Worm (Caenorhabditis elegans) whole organism, L1 larva: ENCODE results near the gene srxa-10.

Experiments
- C04F5.9 ChIP-seq: sonication (generic microtip); optimal IDR thresholded peaks from 2 replicates; lab custom pipeline; 2016; ENCODE audit warnings: missing genetic modification characterization, missing compliant biosample characterization
- Y116A8C.19 ChIP-seq: sonication (generic microtip); optimal IDR thresholded peaks from 2 replicates; lab custom pipeline; 2016; ENCODE audit warnings: missing compliant biosample characterization, missing genetic modification characterization, borderline replicate concordance
- aha-1 ChIP-seq: fragments of 150-350 bp; optimal IDR thresholded peaks from 2 replicates; lab custom pipeline; 2014; ENCODE audit warnings: missing biosample characterization, missing genetic modification characterization
- alr-1 ChIP-seq: fragments of 200-800 bp; sonication (Bioruptor generic); optimal IDR thresholded peaks from 2 replicates; lab custom pipeline; 2018; ENCODE audit warnings: borderline replicate concordance, mild to moderate bottlenecking, missing genetic modification characterization, missing compliant biosample characterization
- blmp-1 ChIP-seq: fragments of 150-350 bp; optimal IDR thresholded peaks from 2 replicates; lab custom pipeline; 2014; ENCODE audit warnings: missing biosample characterization, missing genetic modification characterization
- ceh-82 ChIP-seq, 3 experiments: fragments of 150-350 bp in 1 of 3; sonication (generic microtip) in 2 of 3; optimal IDR thresholded peaks; 2 replicates each; lab custom pipeline; 2014 to 2017; ENCODE audit warnings: missing biosample characterization in 3 of 3, missing genetic modification characterization in 3 of 3
- ces-1 ChIP-seq: fragments of 150-350 bp; optimal IDR thresholded peaks from 2 replicates; lab custom pipeline; 2014; ENCODE audit warnings: missing biosample characterization, missing genetic modification reagents, missing genetic modification characterization
- dpl-1 ChIP-seq, 3 experiments: fragments of 150-350 bp in 2 of 3; sonication (generic microtip) in 1 of 3; optimal IDR thresholded peaks; 2 replicates each; lab custom pipeline; 2014 to 2017; ENCODE audit warnings: missing biosample characterization in 3 of 3, missing genetic modification characterization in 3 of 3, missing genetic modification reagents in 3 of 3
- dsc-1 ChIP-seq: sonication (generic microtip); optimal IDR thresholded peaks from 2 replicates; lab custom pipeline; 2016; ENCODE audit warnings: mild to moderate bottlenecking, missing genetic modification characterization, missing compliant biosample characterization
- elt-3 ChIP-seq, 6 experiments: fragments of 150-350 bp in 1 of 6; sonication (generic microtip); optimal IDR thresholded peaks; 2 replicates each; lab custom pipeline; 2017 to 2018; ENCODE audit warnings: missing biosample characterization in 6 of 6, missing genetic modification characterization in 6 of 6, inconsistent platforms in 1 of 6
- fkh-4 ChIP-seq: sonication (generic microtip); optimal IDR thresholded peaks from 2 replicates; lab custom pipeline; 2016; ENCODE audit warnings: missing compliant biosample characterization, missing genetic modification characterization, borderline replicate concordance
- fkh-8 ChIP-seq: sonication (generic microtip); optimal IDR thresholded peaks from 2 replicates; lab custom pipeline; 2016; ENCODE audit warnings: mild to moderate bottlenecking, missing genetic modification characterization, missing compliant biosample characterization
- fos-1 ChIP-seq: fragments of 150-350 bp; optimal IDR thresholded peaks from 2 replicates; lab custom pipeline; 2014; ENCODE audit warnings: missing biosample characterization, missing genetic modification characterization
- grh-1 ChIP-seq: fragments of 200-800 bp; sonication (Bioruptor generic); IDR thresholded peaks from 2 replicates; pipeline ENCODE4 v1.3.6; 2022; ENCODE audit warnings: missing genetic modification reagents, missing genetic modification characterization, missing compliant biosample characterization
- hpl-2 ChIP-seq: fragments of 150-350 bp; optimal IDR thresholded peaks from 2 replicates; lab custom pipeline; 2014; ENCODE audit warnings: missing biosample characterization, missing genetic modification reagents, missing genetic modification characterization
- isw-1 ChIP-seq: fragments of 200-800 bp; sonication (Bioruptor generic); IDR thresholded peaks from 2 replicates; pipeline ENCODE4 v1.3.6; 2022; ENCODE audit warnings: missing genetic modification characterization, missing compliant biosample characterization
- lin-13 ChIP-seq: fragments of 150-350 bp; optimal IDR thresholded peaks from 2 replicates; lab custom pipeline; 2014; ENCODE audit warnings: missing biosample characterization, missing genetic modification reagents, missing genetic modification characterization
- lin-14 ChIP-seq: fragments of 200-800 bp; sonication (Bioruptor generic); optimal IDR thresholded peaks from 2 replicates; lab custom pipeline; 2018; ENCODE audit warnings: mild to moderate bottlenecking, missing genetic modification characterization, moderate library complexity, missing compliant biosample characterization
- lin-15B ChIP-seq: fragments of 150-350 bp; sonication (generic microtip); optimal IDR thresholded peaks from 3 replicates; lab custom pipeline; 2014; ENCODE audit warnings: missing biosample characterization, missing genetic modification characterization
- lin-35 ChIP-seq, 2 experiments: fragments of 150-350 bp; optimal IDR thresholded peaks; 2 replicates each; lab custom pipeline; 2014; ENCODE audit warnings: missing biosample characterization in 2 of 2, missing genetic modification characterization in 2 of 2, missing genetic modification reagents in 2 of 2
- lir-3 ChIP-seq: sonication (generic microtip); optimal IDR thresholded peaks from 2 replicates; lab custom pipeline; 2016; ENCODE audit warnings: mild to moderate bottlenecking, missing genetic modification characterization, moderate library complexity, missing compliant biosample characterization; ENCODE audit not compliant: poor library complexity
- mab-9 ChIP-seq: fragments of 200-800 bp; sonication (Bioruptor generic); IDR thresholded peaks from 2 replicates; pipeline ENCODE4 v1.3.6; 2022; ENCODE audit warnings: missing genetic modification reagents, missing genetic modification characterization, missing compliant biosample characterization
- mdl-1 ChIP-seq, 2 experiments: fragments of 150-350 bp; optimal IDR thresholded peaks; 2 replicates each; lab custom pipeline; 2014 to 2017; ENCODE audit warnings: missing biosample characterization in 2 of 2, missing genetic modification characterization in 2 of 2, inconsistent platforms in 1 of 2
- mef-2 ChIP-seq: fragments of 150-350 bp; optimal IDR thresholded peaks from 2 replicates; lab custom pipeline; 2014; ENCODE audit warnings: missing biosample characterization, missing genetic modification characterization
- mep-1 ChIP-seq: fragments of 150-350 bp; optimal IDR thresholded peaks from 2 replicates; lab custom pipeline; 2014; ENCODE audit warnings: missing biosample characterization, missing genetic modification characterization
- nhr-19 ChIP-seq: fragments of 200-800 bp; sonication (Bioruptor generic); conservative IDR thresholded peaks from 2 replicates; pipeline ENCODE4 v1.3.6; 2022; ENCODE audit warnings: missing genetic modification characterization, missing compliant biosample characterization
- nhr-20 ChIP-seq: sonication (generic microtip); optimal IDR thresholded peaks from 2 replicates; lab custom pipeline; 2016; ENCODE audit warnings: mild to moderate bottlenecking, missing genetic modification characterization, missing compliant biosample characterization
- nhr-47 ChIP-seq: sonication (generic microtip); optimal IDR thresholded peaks from 2 replicates; lab custom pipeline; 2016; ENCODE audit warnings: mild to moderate bottlenecking, missing genetic modification characterization, moderate library complexity, missing compliant biosample characterization
- nhr-85 ChIP-seq: sonication (generic microtip); peaks from one replicate; lab custom pipeline; 2016; ENCODE audit warnings: missing genetic modification characterization, inconsistent platforms, missing compliant biosample characterization
- nhr-90 ChIP-seq: sonication (generic microtip); optimal IDR thresholded peaks from 2 replicates; lab custom pipeline; 2016; ENCODE audit warnings: mild to moderate bottlenecking, missing genetic modification characterization, missing compliant biosample characterization; ENCODE audit not compliant: poor library complexity
- rnt-1 ChIP-seq: sonication (generic microtip); optimal IDR thresholded peaks from 2 replicates; lab custom pipeline; 2016; ENCODE audit warnings: mild to moderate bottlenecking, missing genetic modification characterization, moderate library complexity, missing compliant biosample characterization
- skn-1 ChIP-seq: fragments of 150-350 bp; optimal IDR thresholded peaks from 2 replicates; lab custom pipeline; 2014; ENCODE audit warnings: missing biosample characterization, missing genetic modification characterization
- snpc-4 ChIP-seq: fragments of 150-350 bp; optimal IDR thresholded peaks from 2 replicates; lab custom pipeline; 2014; ENCODE audit warnings: missing biosample characterization, missing genetic modification characterization
- sptf-1 ChIP-seq: fragments of 150-350 bp; optimal IDR thresholded peaks from 2 replicates; lab custom pipeline; 2014; ENCODE audit warnings: missing biosample characterization, missing genetic modification characterization
- swsn-7 ChIP-seq: sonication (generic microtip); optimal IDR thresholded peaks from 2 replicates; lab custom pipeline; 2016; ENCODE audit warnings: missing genetic modification characterization, missing compliant biosample characterization
- tbx-2 ChIP-seq: sonication (generic microtip); optimal IDR thresholded peaks from 2 replicates; lab custom pipeline; 2016; ENCODE audit warnings: missing genetic modification characterization, missing compliant biosample characterization
- tlp-1 ChIP-seq: fragments of 150-350 bp; optimal IDR thresholded peaks from 2 replicates; lab custom pipeline; 2014; ENCODE audit warnings: missing biosample characterization, missing genetic modification characterization
- unc-130 ChIP-seq: fragments of 150-350 bp; optimal IDR thresholded peaks from 2 replicates; lab custom pipeline; 2017; ENCODE audit warnings: missing biosample characterization, missing genetic modification characterization, inconsistent platforms
- unc-62 ChIP-seq: fragments of 150-350 bp; optimal IDR thresholded peaks from 2 replicates; lab custom pipeline; 2014; ENCODE audit warnings: missing biosample characterization, missing genetic modification reagents, missing genetic modification characterization
- unc-98 ChIP-seq: fragments of 200-800 bp; sonication (Bioruptor generic); IDR thresholded peaks from 2 replicates; pipeline ENCODE4 v1.3.6; 2022; ENCODE audit warnings: missing genetic modification characterization, missing compliant biosample characterization
- vab-15 ChIP-seq: sonication (generic microtip); optimal IDR thresholded peaks from 2 replicates; lab custom pipeline; 2017; ENCODE audit warnings: missing genotype, mild to moderate bottlenecking, missing genetic modification characterization, missing compliant biosample characterization
- ztf-11 ChIP-seq, 2 experiments: sonication (generic microtip); optimal IDR thresholded peaks; 2 replicates each; lab custom pipeline; 2016 to 2017; ENCODE audit warnings: missing genetic modification characterization in 2 of 2, missing biosample characterization in 1 of 2, missing compliant biosample characterization in 1 of 2

The srxa-10 gene

ce11 chrIII:9780665-9781304 lies 15.6 kb downstream of the srxa-10 start, which contains the start of gene vha-1 (continued):
- TF ChIP-seq unc-130 (tag; lab: Kevin White, UChicago) (peak; percentile 73), nhr-85 (tag; lab: Kevin White, UChicago) (peak; percentile 85), grh-1 (peak; percentile 52), mab-9 (GFP tag; lab: Robert Waterston, UW) (no peak), dpl-1 (GFP tag; optimal IDR thresholded peaks at IDR 0.05; lab: Kevin White, UChicago) (peak; percentile 76 to 82 (median 80)), hpl-2 (peak; percentile 41), ceh-82 (tag; optimal IDR thresholded peaks at IDR 0.05; lab: Kevin White, UChicago) (peak; percentile 74 to 95 (median 83)), Y116A8C.19 (tag; lab: Kevin White, UChicago) (no peak), nhr-20 (peak; percentile 88), fos-1 (peak; percentile 61), rnt-1 (tag; lab: Kevin White, UChicago) (peak; percentile 73), fkh-8 (peak; percentile 77), nhr-90 (tag; lab: Kevin White, UChicago) (peak; percentile 71), elt-3 (tag; optimal IDR thresholded peaks at IDR 0.05; lab: Kevin White, UChicago) (peak in 4 of 6 experiments; percentile 11 to 92 (median 79)), lin-13 (GFP tag; lab: Kevin White, UChicago) (peak; percentile 83), unc-62 (no peak), skn-1 (tag; lab: Kevin White, UChicago) (peak; percentile 91), tlp-1 (tag; lab: Kevin White, UChicago) (no peak), dsc-1 (tag; lab: Kevin White, UChicago) (no peak), lir-3 (tag; lab: Kevin White, UChicago) (peak; percentile 34), unc-98 (GFP tag; lab: Robert Waterston, UW) (no peak), mdl-1 (tag; optimal IDR thresholded peaks at IDR 0.05; lab: Kevin White, UChicago) (peak in 1 of 2 experiments; percentile 81), aha-1 (tag; lab: Kevin White, UChicago) (no peak), isw-1 (GFP tag; lab: Robert Waterston, UW) (peak; percentile 73), nhr-47 (tag; lab: Kevin White, UChicago) (peak; percentile 78), fkh-4 (no peak), nhr-19 (GFP tag; lab: Robert Waterston, UW) (peak; percentile 53), tbx-2 (tag; lab: Kevin White, UChicago) (peak; percentile 81), sptf-1 (tag; lab: Kevin White, UChicago) (no peak), snpc-4 (tag; lab: Kevin White, UChicago) (peak; percentile 43), swsn-7 (tag; lab: Kevin White, UChicago) (peak; percentile 73), ces-1 (GFP tag; lab: Kevin White, UChicago) (no peak), vab-15 (tag; lab: Kevin White, UChicago) (peak; percentile 24), lin-14 (GFP tag; lab: Kevin White, UChicago) (peak; percentile 93), alr-1 (no peak), ztf-11 (tag; optimal IDR thresholded peaks at IDR 0.05; lab: Kevin White, UChicago) (peak in 1 of 2 experiments; percentile 18), mep-1 (peak; percentile 87), lin-35 (GFP tag; optimal IDR thresholded peaks at IDR 0.05; lab: Kevin White, UChicago) (peak; percentile 88 to 91), C04F5.9 (tag; lab: Kevin White, UChicago) (no peak), mef-2 (tag; lab: Kevin White, UChicago) (no peak), lin-15B (tag; lab: Kevin White, UChicago) (peak; percentile 95), blmp-1 (tag; lab: Kevin White, UChicago) (peak; percentile 57)
